Worm (Caenorhabditis elegans): ENCODE measurements around the gene miga-1.
A peak's percentile ranks its signal among the peaks of the same experiment; 100 is the strongest.

The miga-1 gene

ce11 chrV:12361644-12362043 lies 39.0 kb downstream of the miga-1 start, which contains the start of gene fipr-1:
Gene fipr-1 (minus strand): TSS chrV:12361744.
- no peak for TF ChIP-seq nhr-12 (tag; optimal IDR thresholded peaks at IDR 0.05)
- no peak for TF ChIP-seq sup-37 (GFP tag; optimal IDR thresholded peaks at IDR 0.05)
- TF ChIP-seq tlp-1 (tag; optimal IDR thresholded peaks at IDR 0.05): no peak
- no peak for TF ChIP-seq nhr-11 (tag; optimal IDR thresholded peaks at IDR 0.05)
- TF ChIP-seq swsn-7 (tag; optimal IDR thresholded peaks at IDR 0.05): no peak
- no peak for TF ChIP-seq nhr-71 (tag; optimal IDR thresholded peaks at IDR 0.05)
- TF ChIP-seq alr-1 (tag; optimal IDR thresholded peaks at IDR 0.05; ENCODE audit: borderline replicate concordance): no peak
- no peak for TF ChIP-seq vab-15 (tag; optimal IDR thresholded peaks at IDR 0.05)
- no peak for TF ChIP-seq pax-3 (tag; optimal IDR thresholded peaks at IDR 0.05)

ce11 chrV:12358347-12358746 lies 42.3 kb downstream of the miga-1 start, which contains the start of gene F23H12.5:
Gene F23H12.5 (plus strand): TSS chrV:12358647.
- TF ChIP-seq nhr-11 (tag; optimal IDR thresholded peaks at IDR 0.05) (no peak), ama-1 (optimal IDR thresholded peaks at IDR 0.05) (no peak), jun-1 (tag; optimal IDR thresholded peaks at IDR 0.05) (no peak), nhr-85 (tag) (peak; percentile 27)

- no peak for TF ChIP-seq nhr-71 (tag; optimal IDR thresholded peaks at IDR 0.05)
- no peak for TF ChIP-seq unc-62 (GFP tag; optimal IDR thresholded peaks at IDR 0.05)
- TF ChIP-seq blmp-1 (tag; optimal IDR thresholded peaks at IDR 0.05): peak; percentile 98
Observed at ce11 chrV:12357632-12358031, 43.0 kb downstream of the miga-1 start.

ce11 chrV:12354193-12354830 lies 46.3 kb downstream of the miga-1 start:
- TF ChIP-seq nhr-28 (tag; optimal IDR thresholded peaks at IDR 0.05) (no peak), efl-1 (optimal IDR thresholded peaks at IDR 0.05) (no peak), efl-1 (GFP tag; optimal IDR thresholded peaks at IDR 0.05 in 1 of 2) (peak in 1 of 2 experiments; percentile 11), pax-3 (tag; optimal IDR thresholded peaks at IDR 0.05) (no peak), ama-1 (optimal IDR thresholded peaks at IDR 0.05) (peak; percentile 36), blmp-1 (tag; optimal IDR thresholded peaks at IDR 0.05) (peak; percentile 82)

ce11 chrV:12353505-12353904 lies 47.2 kb downstream of the miga-1 start:
- TF ChIP-seq ceh-8 (GFP tag; optimal IDR thresholded peaks at IDR 0.05) (peak; percentile 79), nhr-90 (tag; optimal IDR thresholded peaks at IDR 0.05; ENCODE audit: poor library complexity) (no peak), efl-3 (GFP tag; optimal IDR thresholded peaks at IDR 0.05) (no peak), efl-1 (optimal IDR thresholded peaks at IDR 0.05) (no peak), efl-1 (GFP tag; optimal IDR thresholded peaks at IDR 0.05 in 1 of 2) (peak in 1 of 2 experiments; percentile 51), nhr-85 (tag) (peak; percentile 13)

ce11 chrV:12352881-12353280 lies 47.8 kb downstream of the miga-1 start:
- peak; percentile 45 for TF ChIP-seq ama-1 (optimal IDR thresholded peaks at IDR 0.05)
- TF ChIP-seq nhr-20 (tag; optimal IDR thresholded peaks at IDR 0.05): no peak

- TF ChIP-seq nhr-77 (tag; optimal IDR thresholded peaks at IDR 0.05) (no peak), mep-1 (tag; optimal IDR thresholded peaks at IDR 0.05) (no peak), zip-4 (GFP tag; optimal IDR thresholded peaks at IDR 0.05) (no peak), irx-1 (tag; optimal IDR thresholded peaks at IDR 0.05) (no peak), nhr-11 (tag; optimal IDR thresholded peaks at IDR 0.05) (no peak), unc-30 (tag; optimal IDR thresholded peaks at IDR 0.05) (no peak), lin-13 (GFP tag; optimal IDR thresholded peaks at IDR 0.05) (no peak), nhr-28 (tag; optimal IDR thresholded peaks at IDR 0.05) (no peak), alr-1 (tag; optimal IDR thresholded peaks at IDR 0.05; ENCODE audit: borderline replicate concordance) (no peak), xbp-1 (tag; optimal IDR thresholded peaks at IDR 0.05) (no peak), dpl-1 (GFP tag; optimal IDR thresholded peaks at IDR 0.05) (no peak), ztf-11 (tag; optimal IDR thresholded peaks at IDR 0.05) (no peak), skn-1 (tag; optimal IDR thresholded peaks at IDR 0.05) (no peak), ceh-82 (tag; optimal IDR thresholded peaks at IDR 0.05) (no peak)
Observed at ce11 chrV:12352445-12352844, 48.2 kb downstream of the miga-1 start, which contains the start of gene sqt-3. Gene sqt-3 (plus strand): TSS chrV:12352745.

Measured in whole organism, L1 larva.